Worm (Caenorhabditis elegans): ENCODE results near the gene sodh-2.
A peak's percentile ranks its signal among the peaks of the same experiment; 100 is the strongest.

The sodh-2 gene

DNA sequence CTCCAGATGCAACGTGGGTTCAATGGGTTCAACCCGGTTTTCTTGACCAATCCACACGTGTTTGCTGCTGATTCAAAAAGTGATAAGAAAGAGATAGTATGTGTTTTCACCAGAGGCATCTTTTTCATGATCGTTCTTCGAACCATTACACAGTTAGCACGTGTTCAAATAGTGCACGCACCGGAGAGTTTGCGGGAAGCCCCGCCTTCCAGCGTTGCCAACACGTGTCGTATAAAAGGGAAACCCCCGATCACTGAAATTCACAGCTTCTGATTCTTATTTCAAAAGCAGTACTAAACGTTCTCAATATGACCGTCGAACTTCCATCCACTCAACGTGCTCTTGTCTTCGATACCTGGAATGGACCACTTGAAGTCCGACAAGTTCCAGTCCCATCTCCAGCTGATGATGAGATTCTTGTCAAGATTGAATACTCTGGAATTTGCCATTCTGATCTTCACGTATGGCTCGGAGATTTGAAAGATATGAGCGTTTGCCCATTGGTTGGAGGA, 3.0 kb downstream of the sodh-2 start, which contains the start of gene adh-1 (continued):
- no peak for TF ChIP-seq nhr-25 (tag; optimal IDR thresholded peaks at IDR 0.05; ENCODE audit: borderline replicate concordance, insufficient read depth)
- TF ChIP-seq pqm-1 (tag; optimal IDR thresholded peaks at IDR 0.05) = peak; percentile 5
- no peak for TF ChIP-seq F44E2.7 (GFP tag; IDR thresholded peaks at IDR 0.05)
- TF ChIP-seq lin-39 (tag; optimal IDR thresholded peaks at IDR 0.05) = no peak
- no peak for TF ChIP-seq madf-5 (GFP tag; IDR thresholded peaks at IDR 0.05)
- TF ChIP-seq madf-9 (GFP tag; conservative IDR thresholded peaks at IDR 0.05) = no peak
- TF ChIP-seq mdl-1 (tag; optimal IDR thresholded peaks at IDR 0.05) = peak; percentile 96 to 99
- TF ChIP-seq ceh-44 (GFP tag; IDR thresholded peaks at IDR 0.05) = no peak
- no peak for TF ChIP-seq sdz-12 (GFP tag; optimal IDR thresholded peaks at IDR 0.05)
- no peak for TF ChIP-seq zfp-3 (GFP tag; conservative IDR thresholded peaks at IDR 0.05)
- TF ChIP-seq saeg-2 (GFP tag; IDR thresholded peaks at IDR 0.05) = 0 out of 2 replicates have a peak, but pooled peaks have one; percentile 28
- TF ChIP-seq T20F7.1 (GFP tag; optimal IDR thresholded peaks at IDR 0.05) = no peak
- peak; percentile 83 for TF ChIP-seq nhr-77 (tag; optimal IDR thresholded peaks at IDR 0.05)
- no peak; the same call in 1 of the 2 replicates for TF ChIP-seq ceh-20 (GFP tag; IDR thresholded peaks at IDR 0.05)
- TF ChIP-seq attf-4 (tag; optimal IDR thresholded peaks at IDR 0.05) = no peak
- TF ChIP-seq mes-2 (tag; optimal IDR thresholded peaks at IDR 0.05; ENCODE audit: poor library complexity, severe bottlenecking) = no peak
- no peak for TF ChIP-seq F49E8.2 (tag; optimal IDR thresholded peaks at IDR 0.05; ENCODE audit: borderline replicate concordance)
- TF ChIP-seq mdt-29 (GFP tag; IDR thresholded peaks at IDR 0.05) = peak; percentile 66; the same call in 1 of the 2 replicates
- TF ChIP-seq nhr-76 (tag; optimal IDR thresholded peaks at IDR 0.05) = no peak
- peak; percentile 74 for TF ChIP-seq cey-2 (tag; optimal IDR thresholded peaks at IDR 0.05; ENCODE audit: borderline replicate concordance, insufficient read depth)
- no peak for TF ChIP-seq mxl-2 (GFP tag; conservative IDR thresholded peaks at IDR 0.05)
- TF ChIP-seq dmd-6 (GFP tag; IDR thresholded peaks at IDR 0.05) = peak; percentile 96
- peak; percentile 88 for TF ChIP-seq nhr-48 (tag; optimal IDR thresholded peaks at IDR 0.05)
- TF ChIP-seq mep-1 (tag; optimal IDR thresholded peaks at IDR 0.05) = peak; percentile 55
- peak in 1 of 2 experiments; percentile 50 for TF ChIP-seq daf-16 (GFP tag; optimal IDR thresholded peaks at IDR 0.05)
- peak; percentile 72 for TF ChIP-seq daf-16 (tag; optimal IDR thresholded peaks at IDR 0.05)
- TF ChIP-seq jun-1 (tag; optimal IDR thresholded peaks at IDR 0.05) = no peak
- TF ChIP-seq dpl-1 (GFP tag; optimal IDR thresholded peaks at IDR 0.05) = peak; percentile 2

ce11 chrV:11885939-11886338, 5.1 kb downstream of the sodh-2 start:
- no peak for TF ChIP-seq lin-39 (tag; optimal IDR thresholded peaks at IDR 0.05)
- TF ChIP-seq hlh-30 (tag; optimal IDR thresholded peaks at IDR 0.05; ENCODE audit: insufficient read depth) = peak; percentile 91
- TF ChIP-seq Y75B8A.6 (GFP tag; IDR thresholded peaks at IDR 0.05) = no peak
- peak; percentile 6 for TF ChIP-seq nhr-76 (tag; optimal IDR thresholded peaks at IDR 0.05)
- no peak for TF ChIP-seq aly-2 (tag; optimal IDR thresholded peaks at IDR 0.05)
- peak; percentile 25 for TF ChIP-seq mep-1 (tag; optimal IDR thresholded peaks at IDR 0.05)
- TF ChIP-seq nhr-41 (GFP tag; IDR thresholded peaks at IDR 0.05) = no peak
- TF ChIP-seq mdl-1 (tag; optimal IDR thresholded peaks at IDR 0.05) = peak in 1 of 2 experiments; percentile 93
- no peak for TF ChIP-seq madf-9 (GFP tag; conservative IDR thresholded peaks at IDR 0.05)
- TF ChIP-seq D1046.2 (GFP tag; IDR thresholded peaks at IDR 0.05) = no peak
- TF ChIP-seq lin-15B (tag; optimal IDR thresholded peaks at IDR 0.05) = no peak
- no peak for TF ChIP-seq duxl-1 (tag; optimal IDR thresholded peaks at IDR 0.05; ENCODE audit: poor library complexity)
- TF ChIP-seq lir-3 (tag; optimal IDR thresholded peaks at IDR 0.05) = no peak
- TF ChIP-seq ztf-11 (tag; optimal IDR thresholded peaks at IDR 0.05) = no peak
- TF ChIP-seq madf-5 (GFP tag; IDR thresholded peaks at IDR 0.05) = no peak
- TF ChIP-seq nhr-77 (tag; optimal IDR thresholded peaks at IDR 0.05) = peak; percentile 81
- TF ChIP-seq pha-4 (GFP tag; IDR thresholded peaks at IDR 0.05) = no peak
- TF ChIP-seq pha-4 (tag; optimal IDR thresholded peaks at IDR 0.05) = peak; percentile 2
- TF ChIP-seq T20F7.1 (GFP tag; optimal IDR thresholded peaks at IDR 0.05) = peak; percentile 50
- no peak for TF ChIP-seq nhr-42 (GFP tag; IDR thresholded peaks at IDR 0.05)
- 0 out of 2 replicates have a peak, but pooled peaks have one; percentile 23 for TF ChIP-seq zfp-3 (GFP tag; conservative IDR thresholded peaks at IDR 0.05)
- no peak for TF ChIP-seq Y105C5A.15 (GFP tag; IDR thresholded peaks at IDR 0.05)
- peak; percentile 75; the same call in 1 of the 2 replicates for TF ChIP-seq mdt-29 (GFP tag; IDR thresholded peaks at IDR 0.05)
- peak; percentile 46 for TF ChIP-seq nhr-11 (tag; optimal IDR thresholded peaks at IDR 0.05)
- TF ChIP-seq R02D3.7 (tag; optimal IDR thresholded peaks at IDR 0.05) = no peak
- TF ChIP-seq spr-3 (GFP tag; optimal IDR thresholded peaks at IDR 0.05) = no peak
- no peak for TF ChIP-seq Y5F2A.4 (GFP tag; optimal IDR thresholded peaks at IDR 0.05)
- TF ChIP-seq cey-2 (tag; optimal IDR thresholded peaks at IDR 0.05; ENCODE audit: borderline replicate concordance, insufficient read depth) = no peak
- peak; percentile 81 for TF ChIP-seq mxl-3 (GFP tag; optimal IDR thresholded peaks at IDR 0.05)
- no peak for TF ChIP-seq arid-1 (GFP tag; conservative IDR thresholded peaks at IDR 0.05)
- TF ChIP-seq tra-1 (GFP tag; IDR thresholded peaks at IDR 0.05) = 0 out of 2 replicates have a peak, but pooled peaks have one; percentile 28

Data from whole organism, L4 larva.